ENCODE assay signal across 1 fruit fly cellular context in the genomic region with DNA sequence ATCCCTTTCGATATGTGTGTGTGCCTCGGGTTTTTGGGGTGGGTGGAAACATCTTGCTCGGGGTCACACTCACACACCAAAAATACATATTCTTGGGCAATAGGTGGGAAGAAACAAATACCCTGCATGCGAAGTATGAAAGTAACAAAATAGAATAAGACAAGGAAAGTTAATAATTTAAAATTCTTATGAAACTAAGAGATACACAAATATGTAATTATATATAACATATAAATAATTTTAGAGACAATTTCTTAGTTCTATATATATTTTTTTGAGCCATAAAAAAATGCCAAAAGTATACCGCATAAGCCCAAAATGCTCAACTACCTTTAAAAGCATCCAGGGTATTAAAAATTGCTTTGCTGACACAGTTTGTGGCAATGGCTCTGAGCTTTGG.
A peak's percentile ranks its signal among the peaks of the same experiment; 100 is the strongest.
TF ChIP-seq lines count a peak whose summit lies in the region.

No protein-coding gene starts in this region.

TF ChIP-seq in whole organism, embryonic, 481 proteins besides CTCF, POLR2A, EP300 and RAD21 (continued from another document):
- no peak for TF ChIP-seq emc (GFP tag; optimal IDR thresholded peaks at IDR 0.05; lab: Kevin White, UChicago)
- TF ChIP-seq oc (tag; optimal IDR thresholded peaks at IDR 0.05; lab: Kevin White, UChicago): no peak
- no peak for TF ChIP-seq Dbx (GFP tag; IDR thresholded peaks at IDR 0.05; lab: Robert Waterston, UW)
- no peak for TF ChIP-seq Dfd (GFP tag; optimal IDR thresholded peaks at IDR 0.05; lab: Kevin White, UChicago)
- peak; percentile 29 for TF ChIP-seq Oli (tag; optimal IDR thresholded peaks at IDR 0.05; lab: Kevin White, UChicago)
- peak; percentile 6 for TF ChIP-seq Xbp1 (GFP tag; optimal IDR thresholded peaks at IDR 0.05; lab: Kevin White, UChicago)
- peak; percentile 39 for TF ChIP-seq Sox102F (GFP tag; optimal IDR thresholded peaks at IDR 0.05; lab: Kevin White, UChicago)
- TF ChIP-seq mld (GFP tag; IDR thresholded peaks at IDR 0.05; lab: Robert Waterston, UW; ENCODE audit: partially characterized antibody): no peak
- peak; percentile 15 for TF ChIP-seq CG10209 (GFP tag; optimal IDR thresholded peaks at IDR 0.05; lab: Kevin White, UChicago)
